Fruit fly (Drosophila melanogaster) whole organism, embryonic: ENCODE measurements around the gene CG6738.
A peak's percentile ranks its signal among the peaks of the same experiment; 100 is the strongest.

ENCODE experiments used
- Bteb2 ChIP-seq: fragments of 200-800 bp; sonication (Bioruptor generic); optimal IDR thresholded peaks from 2 replicates; lab custom pipeline; 2016; ENCODE audit warnings: missing biosample characterization, missing genetic modification characterization
- CG10979 ChIP-seq: fragments of 200-800 bp; sonication (Bioruptor generic); optimal IDR thresholded peaks from 2 replicates; lab custom pipeline; 2018; ENCODE audit warnings: missing biosample characterization, mild to moderate bottlenecking, missing genetic modification characterization, moderate library complexity
- CG11504 ChIP-seq: fragments of 200-800 bp; sonication (Bioruptor generic); optimal IDR thresholded peaks from 3 replicates; lab custom pipeline; 2019; ENCODE audit warnings: missing biosample characterization, mild to moderate bottlenecking, missing genetic modification characterization, moderate library complexity
- CG14965 ChIP-seq: fragments of 200-800 bp; sonication (Bioruptor generic); optimal IDR thresholded peaks from 2 replicates; lab custom pipeline; 2016; ENCODE audit warnings: missing biosample characterization, missing genetic modification characterization, borderline replicate concordance
- CG15073 ChIP-seq: fragments of 200-800 bp; sonication (Bioruptor generic); optimal IDR thresholded peaks from 2 replicates; lab custom pipeline; 2016; ENCODE audit warnings: missing biosample characterization, missing genetic modification characterization
- CG15601 ChIP-seq: fragments of 200-800 bp; sonication (Bioruptor generic); optimal IDR thresholded peaks from 3 replicates; lab custom pipeline; 2019; ENCODE audit warnings: missing biosample characterization, mild to moderate bottlenecking, missing genetic modification characterization, moderate library complexity
- CG17829 ChIP-seq: fragments of 200-800 bp; optimal IDR thresholded peaks from 2 replicates; lab custom pipeline; 2019; ENCODE audit warnings: missing biosample characterization, mild to moderate bottlenecking, missing genetic modification characterization, moderate library complexity
- CG30403 ChIP-seq: fragments of 200-800 bp; sonication (Bioruptor generic); optimal IDR thresholded peaks from 3 replicates; lab custom pipeline; 2016; ENCODE audit warnings: missing biosample characterization, missing genetic modification characterization
- CG3163 ChIP-seq: fragments of 200-800 bp; sonication (Bioruptor generic); optimal IDR thresholded peaks from 3 replicates; lab custom pipeline; 2016; ENCODE audit warnings: missing biosample characterization, missing genetic modification characterization
- CG33213 ChIP-seq: fragments of 200-800 bp; sonication (Bioruptor generic); optimal IDR thresholded peaks from 3 replicates; lab custom pipeline; 2016; ENCODE audit warnings: missing biosample characterization, missing genetic modification characterization
- CG3726 ChIP-seq: fragments of 200-800 bp; sonication (Bioruptor generic); IDR thresholded peaks from 3 replicates; pipeline ENCODE4, ENCODE4 v1.3.6; 2022; ENCODE audit warnings: missing biosample characterization, missing genetic modification characterization
- CG6254 ChIP-seq: fragments of 200-800 bp; sonication (Bioruptor generic); optimal IDR thresholded peaks from 3 replicates; lab custom pipeline; 2017; ENCODE audit warnings: mild to moderate bottlenecking, missing biosample characterization, missing genetic modification reagents, missing genetic modification characterization
- CG6791 ChIP-seq: fragments of 200-800 bp; sonication (Bioruptor generic); IDR thresholded peaks from 3 replicates; pipeline ENCODE4 v1.3.6; 2022; ENCODE audit warnings: missing biosample characterization, missing genetic modification characterization; ENCODE audit not compliant: partially characterized antibody
- CG6813 ChIP-seq: fragments of 200-800 bp; sonication (Bioruptor generic); optimal IDR thresholded peaks from 2 replicates; lab custom pipeline; 2017; ENCODE audit warnings: missing biosample characterization, missing genetic modification characterization, mild to moderate bottlenecking, moderate library complexity, missing genetic modification reagents
- CG8281 ChIP-seq: fragments of 200-800 bp; sonication (Bioruptor generic); optimal IDR thresholded peaks from 2 replicates; lab custom pipeline; 2018; ENCODE audit warnings: missing biosample characterization, mild to moderate bottlenecking, missing genetic modification characterization, moderate library complexity
- CG9609 ChIP-seq: fragments of 200-800 bp; sonication (Bioruptor generic); optimal IDR thresholded peaks from 3 replicates; lab custom pipeline; 2016; ENCODE audit warnings: missing biosample characterization, missing genetic modification characterization
- CHES-1-like ChIP-seq: fragments of 200-800 bp; sonication (Bioruptor generic); optimal IDR thresholded peaks from 2 replicates; lab custom pipeline; 2016; ENCODE audit warnings: missing biosample characterization, missing genetic modification characterization
- CoRest ChIP-seq: fragments of 200-800 bp; sonication (Bioruptor generic); optimal IDR thresholded peaks from 3 replicates; lab custom pipeline; 2018; ENCODE audit warnings: missing biosample characterization, mild to moderate bottlenecking, missing genetic modification characterization, moderate library complexity
- Dad ChIP-seq: fragments of 200-800 bp; sonication (Bioruptor generic); optimal IDR thresholded peaks from 3 replicates; lab custom pipeline; 2016; ENCODE audit warnings: missing biosample characterization, missing genetic modification characterization
- Doc3 ChIP-seq: fragments of 200-800 bp; sonication (Bioruptor generic); IDR thresholded peaks from 3 replicates; pipeline ENCODE4 v1.3.6; 2022; ENCODE audit warnings: missing biosample characterization, missing genetic modification characterization; ENCODE audit not compliant: partially characterized antibody
- Dref ChIP-seq: fragments of 200-800 bp; sonication (Bioruptor generic); IDR thresholded peaks from 2 replicates; pipeline ENCODE4 v1.3.6; 2022; ENCODE audit warnings: missing biosample characterization, missing genetic modification characterization
- E2f1 ChIP-seq: fragments of 200-800 bp; sonication (Bioruptor generic); IDR thresholded peaks from 2 replicates; pipeline ENCODE4 v1.3.6; 2022; ENCODE audit warnings: missing biosample characterization, missing genetic modification characterization
- Ets97D ChIP-seq: fragments of 200-800 bp; sonication (Bioruptor generic); optimal IDR thresholded peaks from 3 replicates; lab custom pipeline; 2016; ENCODE audit warnings: missing biosample characterization, missing genetic modification characterization
- Hr39 ChIP-seq: fragments of >200 bp; optimal IDR thresholded peaks from 2 replicates; lab custom pipeline; 2017
- MTF-1 ChIP-seq: fragments of 200-800 bp; sonication (Bioruptor generic); optimal IDR thresholded peaks from 2 replicates; lab custom pipeline; 2018; ENCODE audit warnings: missing biosample characterization, mild to moderate bottlenecking, missing genetic modification characterization, borderline replicate concordance
- Myb ChIP-seq: fragments of 200-800 bp; sonication (Bioruptor generic); optimal IDR thresholded peaks from 2 replicates; lab custom pipeline; 2016; ENCODE audit warnings: missing biosample characterization, missing genetic modification characterization
- NK7.1 ChIP-seq: fragments of 200-800 bp; sonication (Bioruptor generic); optimal IDR thresholded peaks from 3 replicates; lab custom pipeline; 2016; ENCODE audit warnings: missing biosample characterization, missing genetic modification characterization
- Nf-YB ChIP-seq: fragments of 200-800 bp; sonication (Bioruptor generic); optimal IDR thresholded peaks from 3 replicates; lab custom pipeline; 2019; ENCODE audit warnings: missing biosample characterization, mild to moderate bottlenecking, missing genetic modification characterization, moderate library complexity
- Poxn ChIP-seq: fragments of 200-800 bp; sonication (Bioruptor generic); IDR thresholded peaks from 2 replicates; pipeline ENCODE4 v1.3.6; 2022; ENCODE audit warnings: missing biosample characterization, missing genetic modification characterization
- Six4 ChIP-seq: fragments of 200-800 bp; sonication (Bioruptor generic); optimal IDR thresholded peaks from 2 replicates; lab custom pipeline; 2016; ENCODE audit warnings: missing biosample characterization, missing genetic modification characterization
- Sox100B ChIP-seq: fragments of 200-800 bp; sonication (Bioruptor generic); optimal IDR thresholded peaks from 3 replicates; lab custom pipeline; 2018; ENCODE audit warnings: missing biosample characterization, mild to moderate bottlenecking, missing genetic modification characterization
- Xbp1 ChIP-seq: fragments of 200-800 bp; sonication (Bioruptor generic); optimal IDR thresholded peaks from 3 replicates; lab custom pipeline; 2016; ENCODE audit warnings: missing biosample characterization, mild to moderate bottlenecking, missing genetic modification characterization
- bcd ChIP-seq: fragments of 200-800 bp; sonication (Bioruptor generic); optimal IDR thresholded peaks from 2 replicates; lab custom pipeline; 2017; ENCODE audit warnings: missing biosample characterization, mild to moderate bottlenecking, missing genetic modification characterization
- chif ChIP-seq, 2 experiments: fragments of 200-800 bp; sonication (Bioruptor generic); optimal IDR thresholded peaks; 3 replicates each; lab custom pipeline; 2016; ENCODE audit warnings: missing biosample characterization in 2 of 2, missing genetic modification characterization in 2 of 2
- croc ChIP-seq: fragments of 200-800 bp; sonication (Bioruptor generic); conservative IDR thresholded peaks from 3 replicates; pipeline ENCODE4 v1.3.6; 2022; ENCODE audit warnings: missing biosample characterization, missing genetic modification characterization
- grau ChIP-seq: fragments of 200-800 bp; optimal IDR thresholded peaks from 3 replicates; lab custom pipeline; 2019; ENCODE audit warnings: missing biosample characterization, mild to moderate bottlenecking, missing genetic modification characterization, moderate library complexity
- hbn ChIP-seq: fragments of 200-800 bp; sonication (Bioruptor generic); IDR thresholded peaks from 2 replicates; pipeline ENCODE4 v1.3.6; 2022; ENCODE audit warnings: missing biosample characterization, missing genetic modification characterization; ENCODE audit not compliant: partially characterized antibody
- lbe ChIP-seq: fragments of 200-800 bp; sonication (Bioruptor generic); optimal IDR thresholded peaks from 2 replicates; lab custom pipeline; 2016; ENCODE audit warnings: missing biosample characterization, mild to moderate bottlenecking, missing genetic modification characterization
- luna ChIP-seq: fragments of 200-800 bp; sonication (Bioruptor generic); optimal IDR thresholded peaks from 2 replicates; lab custom pipeline; 2016; ENCODE audit warnings: missing biosample characterization, missing genetic modification characterization
- maf-S ChIP-seq: fragments of 200-800 bp; sonication (Bioruptor generic); optimal IDR thresholded peaks from 2 replicates; lab custom pipeline; 2016; ENCODE audit warnings: missing biosample characterization, missing genetic modification characterization
- nerfin-2 ChIP-seq: fragments of 200-800 bp; sonication (Bioruptor generic); IDR thresholded peaks from 2 replicates; pipeline ENCODE4 v1.3.6; 2022; ENCODE audit warnings: missing biosample characterization, missing genetic modification characterization; ENCODE audit not compliant: partially characterized antibody
- oc ChIP-seq: fragments of 200-800 bp; sonication (Bioruptor generic); optimal IDR thresholded peaks from 2 replicates; lab custom pipeline; 2018; ENCODE audit warnings: missing biosample characterization, mild to moderate bottlenecking, missing genetic modification characterization, moderate library complexity
- odd ChIP-seq: fragments of 200-800 bp; sonication (Bioruptor generic); optimal IDR thresholded peaks from 2 replicates; lab custom pipeline; 2017; ENCODE audit warnings: missing biosample characterization, mild to moderate bottlenecking, missing genetic modification characterization
- pb ChIP-seq: fragments of 200-800 bp; sonication (Bioruptor generic); optimal IDR thresholded peaks from 3 replicates; lab custom pipeline; 2016; ENCODE audit warnings: missing biosample characterization, missing genetic modification characterization
- peb ChIP-seq: fragments of 200-800 bp; sonication (Bioruptor generic); IDR thresholded peaks from 2 replicates; pipeline ENCODE4 v1.3.6; 2022; ENCODE audit warnings: missing biosample characterization, missing genetic modification characterization
- repo ChIP-seq: fragments of 200-800 bp; sonication (Bioruptor generic); optimal IDR thresholded peaks from 2 replicates; lab custom pipeline; 2016; ENCODE audit warnings: missing biosample characterization, missing genetic modification characterization
- tap ChIP-seq: fragments of 200-800 bp; optimal IDR thresholded peaks from 3 replicates; lab custom pipeline; 2019; ENCODE audit warnings: missing biosample characterization, mild to moderate bottlenecking, missing genetic modification characterization, moderate library complexity
- tgo ChIP-seq: fragments of 200-800 bp; sonication (Bioruptor generic); IDR thresholded peaks from 3 replicates; pipeline ENCODE4 v1.3.6; 2022; ENCODE audit warnings: missing biosample characterization, missing genetic modification characterization
- wdn ChIP-seq: fragments of 200-800 bp; sonication (Bioruptor generic); IDR thresholded peaks from 2 replicates; pipeline ENCODE4 v1.3.6; 2022; ENCODE audit warnings: missing biosample characterization, missing genetic modification characterization
- wek ChIP-seq: fragments of 200-800 bp; sonication (Bioruptor generic); optimal IDR thresholded peaks from 3 replicates; lab custom pipeline; 2018; ENCODE audit warnings: missing biosample characterization, mild to moderate bottlenecking, missing genetic modification characterization, moderate library complexity
- z ChIP-seq: fragments of 200-800 bp; sonication (Bioruptor generic); IDR thresholded peaks from 3 replicates; pipeline ENCODE4 v1.3.6; 2022; ENCODE audit warnings: missing biosample characterization, missing genetic modification characterization
- zen ChIP-seq: fragments of 200-800 bp; sonication (Bioruptor generic); optimal IDR thresholded peaks from 3 replicates; lab custom pipeline; 2018; ENCODE audit warnings: missing biosample characterization, mild to moderate bottlenecking, missing genetic modification characterization, moderate library complexity

The CG6738 gene

DNA sequence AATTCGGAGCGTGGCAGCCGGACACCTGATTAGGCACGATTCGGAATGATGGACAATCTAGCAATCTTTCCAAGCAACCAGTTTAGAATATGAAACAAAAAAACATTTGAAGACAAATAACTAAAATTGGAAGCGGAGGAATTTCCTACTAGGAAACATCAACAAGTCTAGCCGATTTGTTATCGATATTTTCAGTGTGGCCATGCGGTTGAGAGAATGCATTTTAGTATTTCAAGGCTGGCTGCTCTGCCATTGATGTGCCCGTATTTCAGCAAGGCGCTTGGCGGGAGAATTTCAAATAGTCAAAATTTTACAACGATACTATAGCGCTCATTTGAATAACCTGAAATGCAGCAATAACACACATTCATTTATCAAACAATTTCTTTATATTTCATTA lies 28.5 kb downstream of the CG6738 start, which contains the start of gene CG31457 (continued):
- TF ChIP-seq Ets97D: peak; percentile 64
- no peak for TF ChIP-seq CG11504
- peak; percentile 33 for TF ChIP-seq CG33213 (GFP tag; lab: Kevin White, UChicago)
- TF ChIP-seq hbn (GFP tag; lab: Robert Waterston, UW): peak; percentile 81
- TF ChIP-seq bcd (GFP tag; lab: Kevin White, UChicago): no peak
- no peak for TF ChIP-seq luna (GFP tag; lab: Kevin White, UChicago)
- TF ChIP-seq CG10979 (tag; lab: Kevin White, UChicago): no peak
- TF ChIP-seq tap (tag; lab: Kevin White, UChicago): no peak
- no peak for TF ChIP-seq lbe (GFP tag; lab: Kevin White, UChicago)
- no peak for TF ChIP-seq Dad (GFP tag; lab: Kevin White, UChicago)
- TF ChIP-seq CG9609: no peak
- TF ChIP-seq Nf-YB (GFP tag; lab: Kevin White, UChicago): no peak
- no peak for TF ChIP-seq Six4 (GFP tag; lab: Kevin White, UChicago)
- peak; percentile 53; the same call in 1 of the 2 replicates for TF ChIP-seq nerfin-2 (GFP tag; lab: Robert Waterston, UW)
- no peak for TF ChIP-seq tgo (GFP tag; lab: Robert Waterston, UW)
- no peak for TF ChIP-seq MTF-1 (GFP tag; lab: Kevin White, UChicago)
- TF ChIP-seq chif (GFP tag; optimal IDR thresholded peaks at IDR 0.05; lab: Kevin White, UChicago): no peak
- peak; percentile 31 for TF ChIP-seq CG17829 (tag; lab: Kevin White, UChicago)
- no peak for TF ChIP-seq z (GFP tag; lab: Robert Waterston, UW)
- TF ChIP-seq Hr39: no peak
- TF ChIP-seq CG6813 (GFP tag; lab: Kevin White, UChicago): no peak
- TF ChIP-seq pb (GFP tag; lab: Kevin White, UChicago): no peak
- TF ChIP-seq oc: no peak
- TF ChIP-seq Poxn (GFP tag; lab: Robert Waterston, UW): no peak
- peak; percentile 7 for TF ChIP-seq CG15601 (tag; lab: Kevin White, UChicago)
- no peak for TF ChIP-seq wek (GFP tag; lab: Kevin White, UChicago)
- TF ChIP-seq repo: no peak
- TF ChIP-seq Bteb2 (GFP tag; lab: Kevin White, UChicago): no peak
- TF ChIP-seq CG14965 (GFP tag; lab: Kevin White, UChicago): no peak
- TF ChIP-seq CG15073 (GFP tag; lab: Kevin White, UChicago): no peak
- no peak for TF ChIP-seq CG6254
- peak; percentile 83 for TF ChIP-seq Doc3 (GFP tag; lab: Robert Waterston, UW)
- no peak for TF ChIP-seq CG3163
- no peak for TF ChIP-seq grau (tag; lab: Kevin White, UChicago)
- no peak for TF ChIP-seq CG8281 (tag; lab: Kevin White, UChicago)
- no peak for TF ChIP-seq croc (GFP tag; lab: Robert Waterston, UW)
- TF ChIP-seq CG30403 (GFP tag; lab: Kevin White, UChicago): no peak
- no peak for TF ChIP-seq Xbp1 (GFP tag; lab: Kevin White, UChicago)
- no peak for TF ChIP-seq odd (GFP tag; lab: Kevin White, UChicago)
- no peak for TF ChIP-seq peb
- peak; percentile 35 for TF ChIP-seq Myb
- no peak for TF ChIP-seq E2f1 (GFP tag; lab: Robert Waterston, UW)
- TF ChIP-seq zen (tag; lab: Kevin White, UChicago): no peak
- no peak for TF ChIP-seq Sox100B (GFP tag; lab: Kevin White, UChicago)
- peak; percentile 82 for TF ChIP-seq Dref (GFP tag; lab: Robert Waterston, UW)
- no peak for TF ChIP-seq maf-S (GFP tag; lab: Kevin White, UChicago)
- TF ChIP-seq CoRest (tag; lab: Kevin White, UChicago): peak; percentile 21
- peak; percentile 69; the same call in 2 of the 3 replicates for TF ChIP-seq CG6791
- no peak for TF ChIP-seq CG3726 (GFP tag; lab: Robert Waterston, UW)
- peak; percentile 30 for TF ChIP-seq CHES-1-like (GFP tag; lab: Kevin White, UChicago)
- no peak for TF ChIP-seq NK7.1 (GFP tag; lab: Kevin White, UChicago)
- TF ChIP-seq wdn (GFP tag; lab: Robert Waterston, UW): no peak
